Fruit fly (Drosophila melanogaster): ENCODE data around the gene ca.

ca gene

dm6 chr3R:29772090-29772794, 34.4 kb upstream of the ca start:
- TF ChIP-seq CTCF (optimal IDR thresholded peaks at IDR 0.05) (no peak), CG8478 (optimal IDR thresholded peaks at IDR 0.05) (no peak)

- TF ChIP-seq CG8478 (optimal IDR thresholded peaks at IDR 0.05) (peak; percentile 88), CTCF (optimal IDR thresholded peaks at IDR 0.05) (peak in 1 of 2 experiments; percentile 2)
Measured at dm6 chr3R:29772795-29773331, 33.7 kb upstream of the ca start.

- TF ChIP-seq CG8478 (optimal IDR thresholded peaks at IDR 0.05): no peak
- no peak for TF ChIP-seq CTCF (optimal IDR thresholded peaks at IDR 0.05)
Measured at dm6 chr3R:29773833-29774324, 32.7 kb upstream of the ca start.

- TF ChIP-seq CTCF (optimal IDR thresholded peaks at IDR 0.05): peak in 1 of 2 experiments; percentile 8
- TF ChIP-seq CG8478 (optimal IDR thresholded peaks at IDR 0.05): peak; percentile 8
Measured at dm6 chr3R:29774360-29775193, 32.0 kb upstream of the ca start.

dm6 chr3R:29775755-29776686, 30.6 kb upstream of the ca start:
- TF ChIP-seq CTCF (optimal IDR thresholded peaks at IDR 0.05) (no peak), CG8478 (optimal IDR thresholded peaks at IDR 0.05) (peak; percentile 35)

dm6 chr3R:29777213-29777612, 29.4 kb upstream of the ca start:
- peak; percentile 64 for TF ChIP-seq CG8478 (optimal IDR thresholded peaks at IDR 0.05)
- TF ChIP-seq CTCF (optimal IDR thresholded peaks at IDR 0.05): no peak

- no peak for TF ChIP-seq CTCF (optimal IDR thresholded peaks at IDR 0.05)
- no peak for TF ChIP-seq CG8478 (optimal IDR thresholded peaks at IDR 0.05)
Measured at dm6 chr3R:29778139-29778984, 28.2 kb upstream of the ca start.

dm6 chr3R:29778985-29779298, 27.7 kb upstream of the ca start:
- TF ChIP-seq CTCF (optimal IDR thresholded peaks at IDR 0.05) (no peak), CG8478 (optimal IDR thresholded peaks at IDR 0.05) (no peak)

- no peak for TF ChIP-seq CTCF (optimal IDR thresholded peaks at IDR 0.05)
- no peak for TF ChIP-seq CG8478 (optimal IDR thresholded peaks at IDR 0.05)
Measured at dm6 chr3R:29780402-29781029, 26.1 kb upstream of the ca start, which contains the start of gene fig. TSS of gene fig (minus strand) at chr3R:29780452.

dm6 chr3R:29781874-29782273, 24.7 kb upstream of the ca start:
- TF ChIP-seq CG8478 (optimal IDR thresholded peaks at IDR 0.05) (no peak), CTCF (optimal IDR thresholded peaks at IDR 0.05) (no peak)

dm6 chr3R:29782367-29782766, 24.2 kb upstream of the ca start:
- TF ChIP-seq CG8478 (optimal IDR thresholded peaks at IDR 0.05): no peak

- TF ChIP-seq CTCF (optimal IDR thresholded peaks at IDR 0.05): no peak
- TF ChIP-seq CG8478 (optimal IDR thresholded peaks at IDR 0.05): no peak
Measured at dm6 chr3R:29783210-29783609, 23.4 kb upstream of the ca start.

- TF ChIP-seq CG8478 (optimal IDR thresholded peaks at IDR 0.05) (no peak), CTCF (optimal IDR thresholded peaks at IDR 0.05) (no peak)
Measured at dm6 chr3R:29785242-29785641, 21.4 kb upstream of the ca start.

Data from S2 (cell line).